Worm (Caenorhabditis elegans) whole organism, L3 larva: ENCODE measurements around the gene egl-20.

ENCODE experiments used
- ceh-16 ChIP-seq: sonication (generic microtip); optimal IDR thresholded peaks from 2 replicates; lab custom pipeline; 2017; ENCODE audit warnings: missing biosample characterization, missing genetic modification characterization
- egl-5 ChIP-seq: fragments of 150-350 bp; optimal IDR thresholded peaks from 2 replicates; lab custom pipeline; 2017; ENCODE audit warnings: missing biosample characterization, missing genetic modification reagents, missing genetic modification characterization, inconsistent platforms
- lin-15B ChIP-seq: fragments of 150-350 bp; optimal IDR thresholded peaks from 2 replicates; lab custom pipeline; 2014; ENCODE audit warnings: missing biosample characterization, missing genetic modification characterization
- nfya-1 ChIP-seq: sonication (generic microtip); optimal IDR thresholded peaks from 2 replicates; lab custom pipeline; 2017; ENCODE audit warnings: missing genetic modification characterization, mild to moderate bottlenecking, missing compliant biosample characterization, antibody characterized with exemption, moderate library complexity; ENCODE audit not compliant: insufficient read depth
- nhr-23 ChIP-seq: fragments of 150-350 bp; optimal IDR thresholded peaks from 2 replicates; lab custom pipeline; 2014; ENCODE audit warnings: missing biosample characterization, missing genetic modification reagents, missing genetic modification characterization
- nhr-28 ChIP-seq: fragments of 150-350 bp; optimal IDR thresholded peaks from 2 replicates; lab custom pipeline; 2014; ENCODE audit warnings: missing biosample characterization, missing genetic modification characterization
- skn-1 ChIP-seq: fragments of 150-350 bp; optimal IDR thresholded peaks from 2 replicates; lab custom pipeline; 2014; ENCODE audit warnings: missing biosample characterization, missing genetic modification characterization
- unc-39 ChIP-seq: sonication (generic microtip); optimal IDR thresholded peaks from 4 replicates; lab custom pipeline; 2017; ENCODE audit warnings: missing biosample characterization, missing genetic modification characterization
- unc-62 ChIP-seq: fragments of 150-350 bp; sonication (generic microtip); optimal IDR thresholded peaks from 4 replicates; lab custom pipeline; 2014; ENCODE audit warnings: missing biosample characterization, missing genetic modification reagents, missing genetic modification characterization

DNA sequence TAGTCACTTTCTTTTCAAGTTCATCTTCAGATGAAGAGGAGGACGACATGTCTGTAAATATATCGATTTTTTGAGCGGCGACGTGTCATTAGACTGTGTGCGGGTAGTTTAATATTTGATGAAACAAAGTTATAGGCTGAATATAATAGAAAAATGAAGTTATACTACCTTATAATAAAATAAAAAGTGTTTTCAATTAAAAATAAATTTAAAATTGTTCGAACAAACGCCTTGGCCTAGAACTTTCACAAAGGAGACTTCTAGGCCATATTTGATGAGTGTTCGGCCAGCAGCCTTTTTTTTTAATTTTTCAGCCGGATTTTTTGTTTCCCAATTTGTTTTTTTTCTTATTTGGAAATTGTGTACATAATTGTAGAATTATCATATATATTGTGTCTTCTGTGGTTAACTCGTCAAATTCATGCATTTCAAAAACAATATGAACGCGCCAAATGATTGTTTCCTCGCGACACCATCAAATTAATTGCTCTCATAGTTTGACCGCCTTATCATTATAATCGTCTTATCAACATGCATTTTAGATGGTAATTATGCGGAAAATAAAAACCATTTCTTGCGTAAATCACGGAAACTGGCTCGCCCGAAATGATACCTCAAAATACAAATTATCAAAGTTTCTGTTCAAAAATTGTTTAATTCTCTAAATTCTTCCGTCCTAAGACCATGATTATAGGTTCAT is 17.9 kb downstream of the egl-20 start, which contains the start of gene T13F2.2:
- TF ChIP-seq egl-5 (tag; lab: Kevin White, UChicago), result no peak
- TF ChIP-seq lin-15B, result peak; percentile 20
- TF ChIP-seq ceh-16 (tag; lab: Kevin White, UChicago), result no peak
- TF ChIP-seq skn-1 (tag; lab: Kevin White, UChicago), result no peak
- no peak for TF ChIP-seq nhr-23 (tag; lab: Kevin White, UChicago)
- no peak for TF ChIP-seq unc-39 (tag; lab: Kevin White, UChicago)
- no peak for TF ChIP-seq nhr-28 (tag; lab: Kevin White, UChicago)
- no peak for TF ChIP-seq nfya-1 (tag; lab: Kevin White, UChicago)
- no peak for TF ChIP-seq unc-62 (GFP tag; lab: Kevin White, UChicago)
